Worm (Caenorhabditis elegans) whole organism, midembryonic: ENCODE results near the gene C32D5.10.

Experiments
- cog-1 ChIP-seq: sonication (generic microtip); optimal IDR thresholded peaks from 2 replicates; lab custom pipeline; 2016; ENCODE audit warnings: missing genetic modification characterization, missing compliant biosample characterization
- flt-1 ChIP-seq: fragments of 200-800 bp; sonication (Bioruptor generic); IDR thresholded peaks from 2 replicates; pipeline ENCODE4 v1.3.6; 2022; ENCODE audit warnings: missing genetic modification characterization, missing compliant biosample characterization
- klf-2 ChIP-seq: fragments of 200-800 bp; sonication (Bioruptor generic); conservative IDR thresholded peaks from 2 replicates; pipeline ENCODE4 v1.3.6; 2022; ENCODE audit warnings: missing genetic modification reagents, missing genetic modification characterization, missing compliant biosample characterization
- med-1 ChIP-seq: sonication (generic microtip); optimal IDR thresholded peaks from 2 replicates; lab custom pipeline; 2017; ENCODE audit warnings: missing genetic modification characterization, mild to moderate bottlenecking, missing compliant biosample characterization, antibody characterized with exemption, missing genetic modification reagents; ENCODE audit not compliant: insufficient read depth
- ref-1 ChIP-seq: fragments of 200-800 bp; sonication (Bioruptor generic); conservative IDR thresholded peaks from 2 replicates; pipeline ENCODE4 v1.3.6; 2022; ENCODE audit warnings: missing genetic modification reagents, missing genetic modification characterization, missing compliant biosample characterization
- tab-1 ChIP-seq: fragments of 200-800 bp; sonication (Bioruptor generic); IDR thresholded peaks from 2 replicates; pipeline ENCODE4 v1.3.6; 2022; ENCODE audit warnings: missing genetic modification characterization, missing compliant biosample characterization
- ztf-29 ChIP-seq: fragments of 200-800 bp; sonication (Bioruptor generic); IDR thresholded peaks from 2 replicates; pipeline ENCODE4 v1.3.6; 2022; ENCODE audit warnings: missing genetic modification reagents, missing genetic modification characterization, missing compliant biosample characterization

DNA sequence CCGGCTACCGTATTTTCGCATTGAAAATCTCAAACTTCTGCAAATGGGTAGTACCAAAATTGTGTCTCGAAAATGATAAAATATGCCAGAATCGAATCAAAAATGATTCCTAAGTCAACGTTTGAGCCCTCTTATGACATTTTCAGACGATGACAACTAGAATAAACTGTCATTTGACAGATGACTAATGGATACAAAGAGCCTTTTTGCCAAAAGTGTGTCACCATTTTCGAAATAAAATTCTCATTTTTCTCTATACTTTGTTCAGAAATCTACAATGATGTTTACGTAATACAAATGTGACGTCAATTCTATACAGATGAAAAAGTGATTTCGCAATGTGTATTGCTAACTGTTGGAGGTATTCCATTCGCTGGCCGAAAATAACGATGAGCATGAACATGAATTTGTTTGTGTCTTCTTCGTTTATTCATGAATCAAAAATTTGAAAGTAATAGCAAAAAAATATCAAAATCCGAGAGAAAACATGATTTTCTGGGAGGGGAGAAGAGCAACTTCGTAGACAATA lies 5.2 kb downstream of the C32D5.10 start:
- TF ChIP-seq klf-2 (GFP tag; lab: Robert Waterston, UW): no peak
- TF ChIP-seq ztf-29 (GFP tag; lab: Robert Waterston, UW): no peak
- TF ChIP-seq med-1 (GFP tag; lab: Kevin White, UChicago): no peak
- TF ChIP-seq tab-1 (GFP tag; lab: Robert Waterston, UW): no peak
- no peak for TF ChIP-seq flt-1 (GFP tag; lab: Robert Waterston, UW)
- TF ChIP-seq cog-1 (tag; lab: Kevin White, UChicago): no peak
- no peak for TF ChIP-seq ref-1 (GFP tag; lab: Robert Waterston, UW)
